Worm (Caenorhabditis elegans): ENCODE data around the gene epac-1.

epac-1 gene

ce11 chrIII:10151719-10152118, 37.3 kb upstream of the epac-1 start:
- TF ChIP-seq nhr-12 (tag; optimal IDR thresholded peaks at IDR 0.05) (no peak), lsy-2 (tag; optimal IDR thresholded peaks at IDR 0.05) (peak in 1 of 2 experiments; percentile 46), lin-39 (tag; optimal IDR thresholded peaks at IDR 0.05) (no peak), nhr-21 (tag; optimal IDR thresholded peaks at IDR 0.05) (no peak), blmp-1 (tag; optimal IDR thresholded peaks at IDR 0.05; ENCODE audit: insufficient read depth) (no peak), mbf-1 (tag; optimal IDR thresholded peaks at IDR 0.05) (no peak), nhr-10 (tag; optimal IDR thresholded peaks at IDR 0.05) (no peak), elt-3 (tag; optimal IDR thresholded peaks at IDR 0.05) (no peak), unc-55 (GFP tag; optimal IDR thresholded peaks at IDR 0.05) (peak; percentile 58), sma-9 (GFP tag; optimal IDR thresholded peaks at IDR 0.05) (peak; percentile 10), sma-9 (tag; optimal IDR thresholded peaks at IDR 0.05) (no peak), nhr-11 (tag; optimal IDR thresholded peaks at IDR 0.05) (no peak), snpc-4 (tag; optimal IDR thresholded peaks at IDR 0.05) (no peak), sem-4 (tag; optimal IDR thresholded peaks at IDR 0.05) (peak; percentile 14), alr-1 (tag; optimal IDR thresholded peaks at IDR 0.05) (no peak), nhr-6 (tag; optimal IDR thresholded peaks at IDR 0.05) (no peak), zag-1 (tag; optimal IDR thresholded peaks at IDR 0.05) (peak; percentile 73), ztf-4 (tag; optimal IDR thresholded peaks at IDR 0.05) (no peak), Y55F3AM.14 (GFP tag; optimal IDR thresholded peaks at IDR 0.05) (peak; percentile 9), nhr-77 (tag; optimal IDR thresholded peaks at IDR 0.05) (no peak), F13H6.1 (tag; optimal IDR thresholded peaks at IDR 0.05) (peak; percentile 14), lin-13 (GFP tag; optimal IDR thresholded peaks at IDR 0.05) (no peak), crh-2 (tag; optimal IDR thresholded peaks at IDR 0.05) (peak; percentile 46), fos-1 (tag; optimal IDR thresholded peaks at IDR 0.05) (no peak), aly-2 (tag; optimal IDR thresholded peaks at IDR 0.05) (no peak), nhr-25 (tag; optimal IDR thresholded peaks at IDR 0.05) (no peak), elt-1 (tag; optimal IDR thresholded peaks at IDR 0.05) (no peak), unc-62 (GFP tag; optimal IDR thresholded peaks at IDR 0.05) (no peak), nhr-129 (tag; optimal IDR thresholded peaks at IDR 0.05) (peak; percentile 23), mab-5 (tag; optimal IDR thresholded peaks at IDR 0.05) (peak; percentile 27), C34F6.9 (tag; optimal IDR thresholded peaks at IDR 0.05) (peak; percentile 70), lin-11 (tag; optimal IDR thresholded peaks at IDR 0.05) (peak; percentile 15), egl-27 (tag; optimal IDR thresholded peaks at IDR 0.05) (no peak), ztf-1 (GFP tag; conservative IDR thresholded peaks at IDR 0.05) (no peak)

ce11 chrIII:10152495-10152894, 36.5 kb upstream of the epac-1 start, which contains the start of gene nac-3:
Gene nac-3 (plus strand): TSS chrIII:10152795.
- TF ChIP-seq Y55F3AM.14 (GFP tag; optimal IDR thresholded peaks at IDR 0.05), result no peak
- TF ChIP-seq elt-1 (tag; optimal IDR thresholded peaks at IDR 0.05), result no peak
- TF ChIP-seq skn-1 (tag; optimal IDR thresholded peaks at IDR 0.05), result no peak
- no peak for TF ChIP-seq ztf-1 (GFP tag; conservative IDR thresholded peaks at IDR 0.05)
- TF ChIP-seq egl-27 (tag; optimal IDR thresholded peaks at IDR 0.05), result no peak
- no peak for TF ChIP-seq mdl-1 (tag; optimal IDR thresholded peaks at IDR 0.05)
- TF ChIP-seq nhr-10 (tag; optimal IDR thresholded peaks at IDR 0.05), result no peak
- no peak for TF ChIP-seq sma-9 (GFP tag; optimal IDR thresholded peaks at IDR 0.05)
- TF ChIP-seq sma-9 (tag; optimal IDR thresholded peaks at IDR 0.05), result no peak
- TF ChIP-seq nhr-12 (tag; optimal IDR thresholded peaks at IDR 0.05), result no peak
- no peak for TF ChIP-seq gmeb-1 (tag; optimal IDR thresholded peaks at IDR 0.05)
- TF ChIP-seq mbf-1 (tag; optimal IDR thresholded peaks at IDR 0.05), result no peak
- TF ChIP-seq alr-1 (tag; optimal IDR thresholded peaks at IDR 0.05), result no peak
- no peak for TF ChIP-seq unc-62 (GFP tag; optimal IDR thresholded peaks at IDR 0.05)
- no peak for TF ChIP-seq sem-4 (tag; optimal IDR thresholded peaks at IDR 0.05)
- no peak for TF ChIP-seq unc-39 (tag; optimal IDR thresholded peaks at IDR 0.05)
- no peak for TF ChIP-seq mab-5 (tag; optimal IDR thresholded peaks at IDR 0.05)
- no peak for TF ChIP-seq C34F6.9 (tag; optimal IDR thresholded peaks at IDR 0.05)

- TF ChIP-seq mdl-1 (tag; optimal IDR thresholded peaks at IDR 0.05) (peak in 1 of 2 experiments; percentile 56), zag-1 (tag; optimal IDR thresholded peaks at IDR 0.05) (peak; percentile 74), lin-11 (tag; optimal IDR thresholded peaks at IDR 0.05) (peak; percentile 11), mbf-1 (tag; optimal IDR thresholded peaks at IDR 0.05) (no peak), ztf-4 (tag; optimal IDR thresholded peaks at IDR 0.05) (peak; percentile 26), sma-9 (GFP tag; optimal IDR thresholded peaks at IDR 0.05) (peak; percentile 69), sma-9 (tag; optimal IDR thresholded peaks at IDR 0.05) (no peak), C34F6.9 (tag; optimal IDR thresholded peaks at IDR 0.05) (peak; percentile 77), lin-13 (GFP tag; optimal IDR thresholded peaks at IDR 0.05) (peak; percentile 26), nhr-25 (tag; optimal IDR thresholded peaks at IDR 0.05) (no peak), sma-3 (GFP tag; optimal IDR thresholded peaks at IDR 0.05) (no peak), snpc-4 (tag; optimal IDR thresholded peaks at IDR 0.05) (peak; percentile 22), unc-55 (GFP tag; optimal IDR thresholded peaks at IDR 0.05) (peak; percentile 90), peb-1 (tag; optimal IDR thresholded peaks at IDR 0.05) (no peak), sem-4 (tag; optimal IDR thresholded peaks at IDR 0.05) (peak; percentile 59), mab-5 (tag; optimal IDR thresholded peaks at IDR 0.05) (peak; percentile 48), crh-2 (tag; optimal IDR thresholded peaks at IDR 0.05) (peak; percentile 67), nhr-129 (tag; optimal IDR thresholded peaks at IDR 0.05) (peak; percentile 81), ztf-11 (tag; optimal IDR thresholded peaks at IDR 0.05) (no peak), F13H6.1 (tag; optimal IDR thresholded peaks at IDR 0.05) (peak; percentile 58), lsy-2 (tag; optimal IDR thresholded peaks at IDR 0.05) (peak in 1 of 2 experiments; percentile 72), R02D3.7 (tag; optimal IDR thresholded peaks at IDR 0.05) (no peak), egl-27 (tag; optimal IDR thresholded peaks at IDR 0.05) (peak; percentile 25), nhr-6 (tag; optimal IDR thresholded peaks at IDR 0.05) (peak; percentile 64)
These were observed 36.0 kb upstream of the epac-1 start for ce11 chrIII:10153003-10153402.
